Fruit fly (Drosophila melanogaster): ENCODE data around the gene CG8475.

dm6 chr2L:8202569-8202968 lies 5.9 kb upstream of the CG8475 start:
- TF ChIP-seq CTCF (optimal IDR thresholded peaks at IDR 0.05) (no peak), CG8478 (optimal IDR thresholded peaks at IDR 0.05) (no peak)

Data from S2 (cell line).